Worm (Caenorhabditis elegans): ENCODE data around the gene acy-1.

Gene acy-1

DNA sequence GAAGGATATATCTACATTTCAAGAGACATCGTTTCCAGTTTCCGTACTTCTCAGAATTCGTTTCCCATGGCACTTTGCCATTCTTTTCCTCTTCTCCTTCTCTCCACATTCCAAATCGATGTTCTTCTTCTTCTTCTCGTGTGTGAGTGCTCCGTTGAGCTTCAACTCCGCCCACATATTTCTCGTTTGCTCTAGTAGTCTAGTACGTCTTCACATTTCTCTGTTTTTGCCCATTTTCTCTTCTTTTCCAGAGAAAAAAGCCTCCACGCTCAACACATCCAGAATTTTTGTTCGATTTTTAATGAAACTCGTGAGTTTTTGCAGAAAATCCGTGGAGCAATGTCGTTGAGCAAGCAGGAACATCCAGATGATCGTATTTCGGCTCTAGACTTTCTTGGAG is 13.0 kb upstream of the acy-1 start, which contains the start of gene T04A8.18:
T04A8.18 (plus strand) TSS at position 301 of the 400 bp plus-strand sequence.
- TF ChIP-seq sem-4 (tag; optimal IDR thresholded peaks at IDR 0.05) = no peak
- TF ChIP-seq unc-55 (GFP tag; optimal IDR thresholded peaks at IDR 0.05) = peak; percentile 4

DNA sequence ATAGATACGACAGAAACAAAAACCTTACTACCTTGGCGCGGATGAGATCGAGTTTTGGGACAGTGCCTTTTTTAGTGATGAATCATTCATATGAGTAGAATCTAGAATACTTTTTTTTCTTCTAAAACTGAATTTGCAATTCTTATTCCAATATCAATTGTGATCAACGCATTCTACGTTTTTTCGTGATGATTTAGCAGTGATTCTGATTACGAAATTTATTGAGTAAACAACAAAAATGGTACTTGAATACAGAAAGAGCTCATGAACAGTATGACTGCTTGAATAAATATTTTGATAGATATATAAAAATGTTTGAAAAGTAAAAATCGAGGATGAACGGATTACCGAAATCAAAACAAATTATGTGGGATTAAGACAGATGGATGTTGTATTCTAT is 6.8 kb upstream of the acy-1 start, which contains the start of gene him-18:
him-18 (minus strand) TSS at position 101 of the 400 bp plus-strand sequence.
- no peak for TF ChIP-seq nhr-6 (tag; optimal IDR thresholded peaks at IDR 0.05)
- no peak for TF ChIP-seq lin-11 (tag; optimal IDR thresholded peaks at IDR 0.05)
- TF ChIP-seq R02D3.7 (tag; optimal IDR thresholded peaks at IDR 0.05) = no peak
- TF ChIP-seq ama-1 (optimal IDR thresholded peaks at IDR 0.05) = no peak
- TF ChIP-seq nhr-25 (tag; optimal IDR thresholded peaks at IDR 0.05) = no peak
- no peak for TF ChIP-seq nhr-129 (tag; optimal IDR thresholded peaks at IDR 0.05)
- TF ChIP-seq alr-1 (tag; optimal IDR thresholded peaks at IDR 0.05) = no peak
- TF ChIP-seq peb-1 (tag; optimal IDR thresholded peaks at IDR 0.05) = no peak
- no peak for TF ChIP-seq egl-27 (tag; optimal IDR thresholded peaks at IDR 0.05)
- no peak for TF ChIP-seq mdl-1 (tag; optimal IDR thresholded peaks at IDR 0.05)
- no peak for TF ChIP-seq ceh-82 (tag; optimal IDR thresholded peaks at IDR 0.05)
- no peak for TF ChIP-seq Y55F3AM.14 (GFP tag; optimal IDR thresholded peaks at IDR 0.05)

DNA sequence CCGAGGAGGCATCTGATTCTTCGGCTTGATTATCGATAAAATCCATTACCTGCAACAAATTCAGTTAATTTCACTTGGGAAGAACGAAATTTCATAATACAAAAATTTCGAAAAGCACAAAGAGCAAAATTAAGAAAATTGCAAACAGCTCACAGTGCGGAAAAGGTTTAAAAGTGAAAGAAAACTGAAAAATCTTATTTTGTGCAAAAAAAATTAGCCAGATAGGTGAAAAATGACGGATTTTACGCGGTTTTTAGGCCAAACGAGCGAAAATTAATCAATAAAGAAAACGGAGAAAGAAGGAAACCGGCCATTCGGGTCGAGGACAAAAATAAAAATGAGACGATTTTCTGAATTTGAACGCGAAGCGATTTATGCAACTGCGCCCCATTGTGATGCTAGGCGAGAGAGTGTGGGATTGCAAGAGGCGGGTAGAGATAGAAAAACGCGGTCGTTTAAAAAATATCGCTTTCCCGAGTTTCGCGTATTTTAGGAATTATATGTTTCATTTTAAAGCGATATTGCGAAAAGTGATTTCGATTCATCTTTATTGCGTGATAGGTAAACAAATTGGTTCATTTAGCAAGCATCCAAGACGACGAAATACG is 1.2 kb upstream of the acy-1 start, which contains the start of gene emb-5:
emb-5 (minus strand) TSS at position 51 of the 608 bp plus-strand sequence.
- TF ChIP-seq nhr-6 (tag; optimal IDR thresholded peaks at IDR 0.05) (no peak), ztf-4 (tag; optimal IDR thresholded peaks at IDR 0.05) (no peak), gmeb-1 (tag; optimal IDR thresholded peaks at IDR 0.05) (peak; percentile 95), sma-9 (GFP tag; optimal IDR thresholded peaks at IDR 0.05) (peak; percentile 69), sma-9 (tag; optimal IDR thresholded peaks at IDR 0.05) (no peak), F13H6.1 (tag; optimal IDR thresholded peaks at IDR 0.05) (no peak), nhr-129 (tag; optimal IDR thresholded peaks at IDR 0.05) (peak; percentile 71), unc-62 (GFP tag; optimal IDR thresholded peaks at IDR 0.05) (no peak), lin-11 (tag; optimal IDR thresholded peaks at IDR 0.05) (peak; percentile 32), crh-2 (tag; optimal IDR thresholded peaks at IDR 0.05) (peak; percentile 65), lsy-2 (tag; optimal IDR thresholded peaks at IDR 0.05) (peak; percentile 56 to 81), zag-1 (tag; optimal IDR thresholded peaks at IDR 0.05) (no peak), C34F6.9 (tag; optimal IDR thresholded peaks at IDR 0.05) (peak; percentile 62), nhr-21 (tag; optimal IDR thresholded peaks at IDR 0.05) (peak; percentile 6), sma-3 (GFP tag; optimal IDR thresholded peaks at IDR 0.05) (peak; percentile 45), lin-13 (GFP tag; optimal IDR thresholded peaks at IDR 0.05) (no peak), unc-55 (GFP tag; optimal IDR thresholded peaks at IDR 0.05) (peak; percentile 83), fos-1 (tag; optimal IDR thresholded peaks at IDR 0.05) (peak; percentile 1), mab-5 (tag; optimal IDR thresholded peaks at IDR 0.05) (peak; percentile 75), egl-27 (tag; optimal IDR thresholded peaks at IDR 0.05) (peak; percentile 9)

DNA sequence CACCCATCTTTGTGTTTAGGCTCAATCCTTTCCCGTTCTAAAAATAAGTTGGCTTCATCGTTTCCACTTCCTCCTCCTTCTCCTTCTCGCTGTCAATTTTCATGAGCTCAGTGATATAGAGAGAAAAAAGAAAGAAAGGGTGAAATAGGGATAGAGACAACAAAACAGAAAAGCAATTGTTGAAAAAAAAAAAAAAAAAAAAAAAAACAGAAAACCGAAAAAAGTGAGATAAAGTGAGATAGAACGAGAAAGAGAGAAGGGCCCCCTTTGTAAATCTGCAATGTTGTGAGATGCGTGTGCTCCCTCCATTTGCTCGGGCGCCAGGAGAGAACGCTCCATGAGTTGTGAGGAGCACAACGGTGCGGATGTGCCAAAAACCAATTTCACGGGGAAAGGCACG is 2.0 kb downstream of the acy-1 start:
- TF ChIP-seq crh-2 (tag; optimal IDR thresholded peaks at IDR 0.05) (no peak), unc-55 (GFP tag; optimal IDR thresholded peaks at IDR 0.05) (peak; percentile 54), ZK546.5 (tag; optimal IDR thresholded peaks at IDR 0.05) (no peak), sma-9 (GFP tag; optimal IDR thresholded peaks at IDR 0.05) (peak; percentile 26), sma-9 (tag; optimal IDR thresholded peaks at IDR 0.05) (no peak), blmp-1 (tag; optimal IDR thresholded peaks at IDR 0.05; ENCODE audit: insufficient read depth) (no peak), skn-1 (tag; optimal IDR thresholded peaks at IDR 0.05) (no peak), nhr-23 (tag; optimal IDR thresholded peaks at IDR 0.05) (no peak), C34F6.9 (tag; optimal IDR thresholded peaks at IDR 0.05) (peak; percentile 77), nhr-129 (tag; optimal IDR thresholded peaks at IDR 0.05) (no peak), nhr-6 (tag; optimal IDR thresholded peaks at IDR 0.05) (no peak), F13H6.1 (tag; optimal IDR thresholded peaks at IDR 0.05) (peak; percentile 29), mdl-1 (tag; optimal IDR thresholded peaks at IDR 0.05) (no peak), lsy-2 (tag; optimal IDR thresholded peaks at IDR 0.05) (peak in 1 of 2 experiments; percentile 35), fos-1 (tag; optimal IDR thresholded peaks at IDR 0.05) (no peak), nhr-25 (tag; optimal IDR thresholded peaks at IDR 0.05) (no peak), R02D3.7 (tag; optimal IDR thresholded peaks at IDR 0.05) (no peak), egl-27 (tag; optimal IDR thresholded peaks at IDR 0.05) (no peak)
